Worm (Caenorhabditis elegans): Measurements from ENCODE around the gene mrpl-4.

- no peak for TF ChIP-seq elt-2 (tag; optimal IDR thresholded peaks at IDR 0.05)
- TF ChIP-seq daf-12 (tag; optimal IDR thresholded peaks at IDR 0.05), result no peak
- TF ChIP-seq unc-39 (tag; optimal IDR thresholded peaks at IDR 0.05), result no peak
- no peak for TF ChIP-seq R02D3.7 (tag; optimal IDR thresholded peaks at IDR 0.05)
- no peak for TF ChIP-seq nhr-28 (tag; optimal IDR thresholded peaks at IDR 0.05)
- TF ChIP-seq fkh-10 (GFP tag; optimal IDR thresholded peaks at IDR 0.05), result no peak
- TF ChIP-seq nhr-76 (tag; optimal IDR thresholded peaks at IDR 0.05), result no peak
- TF ChIP-seq pha-4 (tag; optimal IDR thresholded peaks at IDR 0.05), result no peak
- no peak for TF ChIP-seq nhr-77 (tag; optimal IDR thresholded peaks at IDR 0.05)
Measured at ce11 chrV:8494260-8494939, 27.3 kb downstream of the mrpl-4 start, which contains the start of gene pxn-1.
